Worm (Caenorhabditis elegans) whole organism, L4 larva: Measurements from ENCODE around the gene F53G2.2.

Experiments used
- mep-1 ChIP-seq: fragments of 150-350 bp; sonication (generic microtip); optimal IDR thresholded peaks from 3 replicates; lab custom pipeline; 2014; ENCODE audit warnings: missing biosample characterization, missing genetic modification characterization
- pha-4 ChIP-seq, 2 experiments: fragments of 150-350 bp in 1 of 2; fragments of 200-800 bp in 1 of 2; sonication (Bioruptor generic) in 1 of 2; IDR thresholded peaks in 1 of 2; optimal IDR thresholded peaks in 1 of 2; 2 replicates each; pipeline versions ENCODE4 v1.3.6 to Lab custom; 2014 to 2022; ENCODE audit warnings: missing genetic modification characterization in 2 of 2, missing genetic modification reagents in 2 of 2, missing biosample characterization in 1 of 2, missing compliant biosample characterization in 1 of 2
- pqm-1 ChIP-seq: sonication (generic microtip); optimal IDR thresholded peaks from 2 replicates; lab custom pipeline; 2017; ENCODE audit warnings: missing biosample characterization, missing genetic modification characterization
- ztf-7 ChIP-seq: fragments of 150-350 bp; optimal IDR thresholded peaks from 2 replicates; lab custom pipeline; 2014; ENCODE audit warnings: missing biosample characterization, missing genetic modification characterization

- TF ChIP-seq pha-4 (GFP tag; IDR thresholded peaks at IDR 0.05; lab: Robert Waterston, UW) = no peak
- TF ChIP-seq pha-4 (tag; optimal IDR thresholded peaks at IDR 0.05; lab: Kevin White, UChicago) = no peak
- TF ChIP-seq pqm-1 (tag; lab: Kevin White, UChicago) = no peak
- TF ChIP-seq mep-1 (tag; lab: Kevin White, UChicago) = no peak
- no peak for TF ChIP-seq ztf-7
These were observed 22.8 kb upstream of the F53G2.2 start, which contains the start of gene pqn-42 for ce11 chrII:2458881-2459280.
